Fruit fly (Drosophila melanogaster): Measurements from ENCODE around the gene spri.

Gene spri

dm6 chrX:10474625-10475024, 110.6 kb downstream of the spri start, which contains the start of gene nocte (continued):
- peak; percentile 36 for TF ChIP-seq gro (GFP tag; optimal IDR thresholded peaks at IDR 0.05)
- TF ChIP-seq BEAF-32 (GFP tag; optimal IDR thresholded peaks at IDR 0.05) = peak; percentile 67
- no peak for TF ChIP-seq CG16779 (GFP tag; IDR thresholded peaks at IDR 0.05)
- TF ChIP-seq Elba2 (GFP tag; optimal IDR thresholded peaks at IDR 0.05) = peak; percentile 62
- peak; percentile 98 for TF ChIP-seq CG2712 (tag; optimal IDR thresholded peaks at IDR 0.05)
- peak; percentile 66 for TF ChIP-seq Sry-δ (GFP tag; optimal IDR thresholded peaks at IDR 0.05)
- TF ChIP-seq knrl (GFP tag; IDR thresholded peaks at IDR 0.05; ENCODE audit: partially characterized antibody) = peak; percentile 58; the same call in 2 of the 3 replicates
- TF ChIP-seq CG33213 (GFP tag; optimal IDR thresholded peaks at IDR 0.05) = peak; percentile 1
- TF ChIP-seq CG13624 (GFP tag; optimal IDR thresholded peaks at IDR 0.05) = peak; percentile 35
- TF ChIP-seq ci (GFP tag; IDR thresholded peaks at IDR 0.05) = 0 out of 3 replicates have a peak, but pooled peaks have one; percentile 6
- TF ChIP-seq row (GFP tag; IDR thresholded peaks at IDR 0.05) = peak; percentile 55
- no peak for TF ChIP-seq HLH54F (GFP tag; optimal IDR thresholded peaks at IDR 0.05)
- peak; percentile 44 for TF ChIP-seq lilli (GFP tag; optimal IDR thresholded peaks at IDR 0.05)
- TF ChIP-seq CG13287 (GFP tag; IDR thresholded peaks at IDR 0.05; ENCODE audit: partially characterized antibody) = peak; percentile 55
- TF ChIP-seq fd96Cb (tag; optimal IDR thresholded peaks at IDR 0.05) = no peak
- peak; percentile 12 for TF ChIP-seq zen (tag; optimal IDR thresholded peaks at IDR 0.05)
- no peak for TF ChIP-seq ken (GFP tag; IDR thresholded peaks at IDR 0.05)
- TF ChIP-seq CG8924 (tag; optimal IDR thresholded peaks at IDR 0.05) = peak; percentile 10
- no peak for TF ChIP-seq cas (GFP tag; IDR thresholded peaks at IDR 0.05)
- no peak for TF ChIP-seq tx (GFP tag; optimal IDR thresholded peaks at IDR 0.05)
- TF ChIP-seq vnd (GFP tag; IDR thresholded peaks at IDR 0.05; ENCODE audit: partially characterized antibody) = peak; percentile 48; the same call in 2 of the 3 replicates
- TF ChIP-seq gfzf (GFP tag; optimal IDR thresholded peaks at IDR 0.05) = peak; percentile 0
- TF ChIP-seq sug (tag; optimal IDR thresholded peaks at IDR 0.05) = peak; percentile 33
- peak; percentile 23 for TF ChIP-seq Antp (GFP tag; optimal IDR thresholded peaks at IDR 0.05)
- peak; percentile 29; the same call in 1 of the 3 replicates for TF ChIP-seq Opbp (GFP tag; IDR thresholded peaks at IDR 0.05; ENCODE audit: partially characterized antibody)
- TF ChIP-seq zfh2 (GFP tag; optimal IDR thresholded peaks at IDR 0.05) = peak; percentile 42
- TF ChIP-seq CG16813 (GFP tag; IDR thresholded peaks at IDR 0.05; ENCODE audit: partially characterized antibody) = peak; percentile 67; the same call in 2 of the 3 replicates
- TF ChIP-seq hkb (optimal IDR thresholded peaks at IDR 0.05) = no peak
- no peak for TF ChIP-seq hkb (GFP tag; IDR thresholded peaks at IDR 0.05)
- peak; percentile 21 for TF ChIP-seq CG30403 (GFP tag; optimal IDR thresholded peaks at IDR 0.05)
- TF ChIP-seq CG14710 (tag; optimal IDR thresholded peaks at IDR 0.05) = peak; percentile 30
- TF ChIP-seq grau (tag; optimal IDR thresholded peaks at IDR 0.05) = peak; percentile 6
- TF ChIP-seq schlank (tag; optimal IDR thresholded peaks at IDR 0.05) = no peak
- TF ChIP-seq dati (GFP tag; IDR thresholded peaks at IDR 0.05) = no peak
- peak; percentile 36; the same call in 1 of the 2 replicates for TF ChIP-seq amos (GFP tag; IDR thresholded peaks at IDR 0.05; ENCODE audit: partially characterized antibody)
- peak; percentile 71 for TF ChIP-seq Dll (GFP tag; IDR thresholded peaks at IDR 0.05; ENCODE audit: partially characterized antibody)
- TF ChIP-seq CG9932 (GFP tag; IDR thresholded peaks at IDR 0.05) = peak; percentile 21; the same call in 1 of the 2 replicates
- TF ChIP-seq Ets65A (GFP tag) = peak; percentile 88
- peak; percentile 16 for TF ChIP-seq CG2120 (GFP tag; optimal IDR thresholded peaks at IDR 0.05)
- no peak for TF ChIP-seq zf30C (GFP tag; optimal IDR thresholded peaks at IDR 0.05)
- TF ChIP-seq CG42726 (GFP tag; IDR thresholded peaks at IDR 0.05; ENCODE audit: partially characterized antibody) = 0 out of 2 replicates have a peak, but pooled peaks have one; percentile 35
- peak in 1 of 2 experiments; percentile 66 for TF ChIP-seq insv (GFP tag; optimal IDR thresholded peaks at IDR 0.05)
- peak; percentile 18 for TF ChIP-seq Lhr (GFP tag; optimal IDR thresholded peaks at IDR 0.05)
- peak; percentile 24 for TF ChIP-seq ind (GFP tag; optimal IDR thresholded peaks at IDR 0.05)
- 0 out of 2 replicates have a peak, but pooled peaks have one; percentile 22 for TF ChIP-seq CG6689 (GFP tag; IDR thresholded peaks at IDR 0.05)
- TF ChIP-seq slbo (GFP tag; IDR thresholded peaks at IDR 0.05) = peak; percentile 58
- 0 out of 2 replicates have a peak, but pooled peaks have one; percentile 20 for TF ChIP-seq CG2129 (GFP tag; IDR thresholded peaks at IDR 0.05; ENCODE audit: partially characterized antibody)
- no peak for TF ChIP-seq wdn (GFP tag; IDR thresholded peaks at IDR 0.05)
- TF ChIP-seq Dref (GFP tag; IDR thresholded peaks at IDR 0.05) = peak; percentile 64
- no peak for TF ChIP-seq slp2 (GFP tag; optimal IDR thresholded peaks at IDR 0.05)

All from whole organism, embryonic.